Worm (Caenorhabditis elegans) whole organism, late embryonic: ENCODE results near the gene srd-30.

Experiments
- C38D4.7 ChIP-seq: fragments of 200-800 bp; sonication (Bioruptor generic); optimal IDR thresholded peaks from 2 replicates; lab custom pipeline; 2018; ENCODE audit warnings: mild to moderate bottlenecking, missing genetic modification characterization, moderate library complexity, missing compliant biosample characterization
- K02D7.2 ChIP-seq: sonication (generic microtip); optimal IDR thresholded peaks from 2 replicates; lab custom pipeline; 2017; ENCODE audit warnings: mild to moderate bottlenecking, missing genetic modification characterization, missing compliant biosample characterization
- K09A11.1 ChIP-seq: sonication (generic microtip); optimal IDR thresholded peaks from 2 replicates; lab custom pipeline; 2017; ENCODE audit warnings: antibody characterized with exemption, mild to moderate bottlenecking, missing genetic modification characterization, missing compliant biosample characterization; ENCODE audit not compliant: insufficient read depth
- ahr-1 ChIP-seq: sonication (generic microtip); optimal IDR thresholded peaks from 2 replicates; lab custom pipeline; 2016; ENCODE audit warnings: missing genetic modification characterization, missing compliant biosample characterization
- ceh-14 ChIP-seq: sonication (generic microtip); optimal IDR thresholded peaks from 2 replicates; lab custom pipeline; 2016; ENCODE audit warnings: missing genotype, missing genetic modification characterization, missing compliant biosample characterization
- ceh-2 ChIP-seq: sonication (generic microtip); optimal IDR thresholded peaks from 2 replicates; lab custom pipeline; 2016; ENCODE audit warnings: missing genotype, missing genetic modification characterization, missing compliant biosample characterization
- ceh-24 ChIP-seq: sonication (generic microtip); optimal IDR thresholded peaks from 2 replicates; lab custom pipeline; 2016; ENCODE audit warnings: mild to moderate bottlenecking, missing genetic modification characterization, missing compliant biosample characterization
- ceh-31 ChIP-seq: sonication (generic microtip); optimal IDR thresholded peaks from 2 replicates; lab custom pipeline; 2016; ENCODE audit warnings: missing genetic modification characterization, missing compliant biosample characterization
- ceh-48 ChIP-seq: sonication (generic microtip); optimal IDR thresholded peaks from 2 replicates; lab custom pipeline; 2016; ENCODE audit warnings: missing genetic modification characterization, inconsistent platforms, missing compliant biosample characterization
- che-1 ChIP-seq: sonication (generic microtip); optimal IDR thresholded peaks from 2 replicates; lab custom pipeline; 2016; ENCODE audit warnings: mild to moderate bottlenecking, missing genetic modification characterization, missing compliant biosample characterization
- dmd-4 ChIP-seq: sonication (generic microtip); optimal IDR thresholded peaks from 2 replicates; lab custom pipeline; 2016; ENCODE audit warnings: borderline replicate concordance, missing genetic modification characterization, missing compliant biosample characterization
- dve-1 ChIP-seq: sonication (generic microtip); optimal IDR thresholded peaks from 2 replicates; lab custom pipeline; 2017; ENCODE audit warnings: antibody characterized with exemption, mild to moderate bottlenecking, missing genetic modification characterization, missing compliant biosample characterization
- elt-4 ChIP-seq: sonication (generic microtip); optimal IDR thresholded peaks from 2 replicates; lab custom pipeline; 2016; ENCODE audit warnings: missing genetic modification characterization, missing compliant biosample characterization
- fax-1 ChIP-seq: sonication (generic microtip); optimal IDR thresholded peaks from 2 replicates; lab custom pipeline; 2016; ENCODE audit warnings: missing genotype, missing genetic modification characterization, missing compliant biosample characterization
- fkh-6 ChIP-seq: sonication (generic microtip); optimal IDR thresholded peaks from 2 replicates; lab custom pipeline; 2016; ENCODE audit warnings: missing genetic modification characterization, missing compliant biosample characterization
- hlh-8 ChIP-seq: sonication (generic microtip); optimal IDR thresholded peaks from 2 replicates; lab custom pipeline; 2016; ENCODE audit warnings: missing genotype, missing genetic modification characterization, missing compliant biosample characterization
- madf-2 ChIP-seq: sonication (generic microtip); optimal IDR thresholded peaks from 2 replicates; lab custom pipeline; 2017; ENCODE audit warnings: missing genetic modification characterization, missing compliant biosample characterization
- mec-3 ChIP-seq: sonication (generic microtip); optimal IDR thresholded peaks from 2 replicates; lab custom pipeline; 2016; ENCODE audit warnings: borderline replicate concordance, missing genetic modification characterization, missing compliant biosample characterization
- nfya-1 ChIP-seq: sonication (generic microtip); optimal IDR thresholded peaks from 2 replicates; lab custom pipeline; 2017; ENCODE audit warnings: missing genetic modification characterization, mild to moderate bottlenecking, missing compliant biosample characterization, antibody characterized with exemption, moderate library complexity
- nhr-11 ChIP-seq: fragments of 150-350 bp; optimal IDR thresholded peaks from 2 replicates; lab custom pipeline; 2014; ENCODE audit warnings: missing biosample characterization, missing genetic modification characterization
- pat-9 ChIP-seq: fragments of 200-800 bp; sonication (Bioruptor generic); optimal IDR thresholded peaks from 2 replicates; lab custom pipeline; 2018; ENCODE audit warnings: mild to moderate bottlenecking, missing genetic modification characterization, moderate library complexity, missing compliant biosample characterization
- pax-1 ChIP-seq: fragments of 150-350 bp; optimal IDR thresholded peaks from 2 replicates; lab custom pipeline; 2014; ENCODE audit warnings: missing biosample characterization, missing genetic modification characterization
- pros-1 ChIP-seq: fragments of 150-350 bp; optimal IDR thresholded peaks from 2 replicates; lab custom pipeline; 2014; ENCODE audit warnings: missing biosample characterization, missing genetic modification reagents, missing genetic modification characterization
- sdc-2 ChIP-seq: sonication (generic microtip); optimal IDR thresholded peaks from 2 replicates; lab custom pipeline; 2016; ENCODE audit warnings: missing genotype, missing genetic modification characterization, missing compliant biosample characterization
- sox-2 ChIP-seq: fragments of 200-800 bp; sonication (Bioruptor generic); IDR thresholded peaks from 2 replicates; pipeline ENCODE4 v1.3.6; 2022; ENCODE audit warnings: missing genetic modification reagents, missing genetic modification characterization, missing compliant biosample characterization
- sox-4 ChIP-seq: sonication (generic microtip); optimal IDR thresholded peaks from 2 replicates; lab custom pipeline; 2017; ENCODE audit warnings: mild to moderate bottlenecking, missing genetic modification characterization, inconsistent platforms, missing compliant biosample characterization
- syd-9 ChIP-seq: sonication (generic microtip); optimal IDR thresholded peaks from 2 replicates; lab custom pipeline; 2016; ENCODE audit warnings: mild to moderate bottlenecking, missing genetic modification characterization, moderate library complexity, missing compliant biosample characterization
- tbx-2 ChIP-seq: sonication (generic microtip); optimal IDR thresholded peaks from 2 replicates; lab custom pipeline; 2016; ENCODE audit warnings: missing genetic modification characterization, missing compliant biosample characterization
- unc-3 ChIP-seq, 2 experiments: fragments of 200-800 bp in 1 of 2; sonication (Bioruptor generic) in 1 of 2; sonication (generic microtip) in 1 of 2; conservative IDR thresholded peaks in 1 of 2; optimal IDR thresholded peaks in 1 of 2; 2 replicates each; pipeline versions ENCODE4 v1.3.6 to Lab custom; 2016 to 2022; ENCODE audit warnings: missing compliant biosample characterization in 2 of 2, missing genetic modification characterization in 2 of 2, missing genetic modification reagents in 1 of 2
- unc-86 ChIP-seq: sonication (generic microtip); optimal IDR thresholded peaks from 2 replicates; lab custom pipeline; 2016; ENCODE audit warnings: missing genetic modification characterization, missing compliant biosample characterization
- zip-5 ChIP-seq: sonication (generic microtip); optimal IDR thresholded peaks from 2 replicates; lab custom pipeline; 2016; ENCODE audit warnings: missing genetic modification characterization, missing compliant biosample characterization
- ztf-16 ChIP-seq: sonication (generic microtip); optimal IDR thresholded peaks from 2 replicates; lab custom pipeline; 2017; ENCODE audit warnings: missing genetic modification characterization, missing compliant biosample characterization

Gene srd-30

DNA sequence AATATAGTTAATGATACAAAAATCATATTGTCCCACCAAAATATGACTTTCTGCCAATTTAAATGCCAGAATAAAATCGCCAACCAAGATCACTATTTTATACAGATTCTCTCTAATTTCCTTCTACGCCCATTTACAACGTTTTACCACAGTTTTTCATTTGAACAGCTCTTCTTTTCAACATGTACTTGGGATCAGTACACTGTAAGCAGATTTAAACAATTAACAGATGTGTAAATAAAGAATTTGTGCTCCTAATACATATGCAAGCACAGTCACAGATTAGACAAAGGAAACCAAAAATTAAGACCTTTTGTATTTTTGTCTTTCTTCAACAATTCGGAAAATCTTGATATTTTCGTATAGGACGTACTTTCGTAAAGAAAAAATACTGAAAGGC lies 13.8 kb downstream of the srd-30 start, which contains the start of gene F07C4.11:
F07C4.11 (minus strand) TSS at position 101 of the 400 bp plus-strand sequence.
- TF ChIP-seq elt-4 (tag; lab: Kevin White, UChicago) (no peak), nhr-11 (tag; lab: Kevin White, UChicago) (no peak), ceh-31 (tag; lab: Kevin White, UChicago) (no peak), madf-2 (no peak), sox-2 (GFP tag; lab: Robert Waterston, UW) (no peak), ceh-2 (tag; lab: Kevin White, UChicago) (no peak), ahr-1 (no peak), mec-3 (tag; lab: Kevin White, UChicago) (no peak), ceh-24 (tag; lab: Kevin White, UChicago) (no peak), zip-5 (tag; lab: Kevin White, UChicago) (no peak), K02D7.2 (tag; lab: Kevin White, UChicago) (no peak), K09A11.1 (tag; lab: Kevin White, UChicago) (no peak), nfya-1 (tag; lab: Kevin White, UChicago) (no peak), C38D4.7 (GFP tag; lab: Kevin White, UChicago) (no peak), dve-1 (tag; lab: Kevin White, UChicago) (no peak), ceh-48 (tag; lab: Kevin White, UChicago) (no peak), unc-86 (tag; lab: Kevin White, UChicago) (no peak), syd-9 (tag; lab: Kevin White, UChicago) (no peak), pat-9 (tag; lab: Kevin White, UChicago) (no peak)

DNA sequence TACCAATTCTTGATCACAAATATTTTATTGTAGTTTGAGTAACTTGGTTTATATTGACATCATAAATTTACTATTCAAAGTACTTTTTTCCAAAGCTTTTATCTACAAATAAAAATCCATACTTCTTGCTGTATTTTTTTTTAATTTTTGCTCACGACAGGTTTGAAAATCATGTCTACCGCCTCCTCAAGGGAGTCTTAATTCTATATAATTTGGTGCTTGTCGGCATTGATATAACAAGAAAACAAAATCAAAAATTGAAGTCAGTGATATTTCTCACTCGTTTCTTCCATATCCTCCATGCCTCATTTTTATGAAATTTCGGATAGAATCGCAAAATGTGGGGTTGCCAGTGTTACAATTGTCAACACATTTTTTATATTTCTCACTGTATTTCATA lies 15.8 kb downstream of the srd-30 start, which contains the start of gene str-47:
str-47 (plus strand) TSS at position 301 of the 400 bp plus-strand sequence.
- TF ChIP-seq tbx-2 (tag; lab: Kevin White, UChicago) (no peak), sox-4 (tag; lab: Kevin White, UChicago) (no peak), fkh-6 (no peak), zip-5 (tag; lab: Kevin White, UChicago) (no peak), nhr-11 (tag; lab: Kevin White, UChicago) (no peak), ahr-1 (no peak), nfya-1 (tag; lab: Kevin White, UChicago) (no peak), ceh-14 (tag; lab: Kevin White, UChicago) (no peak), hlh-8 (no peak), unc-86 (tag; lab: Kevin White, UChicago) (no peak), dmd-4 (tag; lab: Kevin White, UChicago) (no peak), che-1 (no peak), fax-1 (no peak), ztf-16 (tag; lab: Kevin White, UChicago) (no peak)

DNA sequence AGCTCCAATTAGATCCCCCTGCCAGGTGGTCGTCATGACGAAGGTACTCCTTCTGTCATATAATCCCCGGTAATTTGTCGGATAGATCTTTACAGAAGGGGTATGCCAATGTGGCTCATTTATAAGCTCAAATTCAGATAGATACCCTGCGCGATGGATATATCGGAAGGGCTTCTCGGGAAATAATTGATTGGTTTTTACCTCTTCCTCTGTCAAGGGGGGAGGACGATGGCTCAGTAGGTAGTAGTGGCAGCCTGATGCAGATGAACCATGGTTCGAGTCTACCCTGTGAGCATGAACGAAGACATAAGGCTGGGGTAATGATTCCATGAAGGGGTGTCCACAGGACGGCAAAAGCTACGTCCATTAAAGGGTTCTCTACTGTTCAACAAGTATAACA lies 17.5 kb downstream of the srd-30 start:
- TF ChIP-seq sdc-2 (tag; lab: Kevin White, UChicago) (peak; percentile 95), dve-1 (tag; lab: Kevin White, UChicago) (no peak)

ce11 chrV:7649963-7650362 lies 20.4 kb downstream of the srd-30 start:
- no peak for TF ChIP-seq madf-2

- TF ChIP-seq pros-1 (tag; lab: Kevin White, UChicago) (no peak), ceh-24 (tag; lab: Kevin White, UChicago) (no peak), unc-3 (GFP tag; conservative IDR thresholded peaks at IDR 0.05; lab: Robert Waterston, UW) (no peak), unc-3 (tag; optimal IDR thresholded peaks at IDR 0.05; lab: Kevin White, UChicago) (no peak), pax-1 (tag; lab: Kevin White, UChicago) (no peak)
Measured at ce11 chrV:7651757-7652156, 22.2 kb downstream of the srd-30 start, which contains the start of gene srh-234. TSS of gene srh-234 (minus strand) at chrV:7651857.
